Worm (Caenorhabditis elegans): ENCODE results near the gene F44D12.16.

ce11 chrIV:10009536-10009935 is 19.3 kb upstream of the F44D12.16 start, which contains the start of gene magu-4:
- TF ChIP-seq sptf-2 (GFP tag; optimal IDR thresholded peaks at IDR 0.05) = no peak
- no peak for TF ChIP-seq T26A5.8 (tag; optimal IDR thresholded peaks at IDR 0.05)
- no peak for TF ChIP-seq hmg-20 (GFP tag; IDR thresholded peaks at IDR 0.05)
- no peak for TF ChIP-seq unc-130 (GFP tag; optimal IDR thresholded peaks at IDR 0.05)
- TF ChIP-seq mcd-1 (GFP tag; IDR thresholded peaks at IDR 0.05) = no peak
- TF ChIP-seq snpc-4 (GFP tag; optimal IDR thresholded peaks at IDR 0.05) = no peak
- TF ChIP-seq snpc-4 (tag; optimal IDR thresholded peaks at IDR 0.05) = no peak
- TF ChIP-seq ets-4 (GFP tag; optimal IDR thresholded peaks at IDR 0.05) = no peak
- no peak for TF ChIP-seq B0336.3 (GFP tag; IDR thresholded peaks at IDR 0.05)
- TF ChIP-seq egl-18 (GFP tag; IDR thresholded peaks at IDR 0.05) = no peak
- TF ChIP-seq F49E8.2 (tag; optimal IDR thresholded peaks at IDR 0.05; ENCODE audit: insufficient read depth) = no peak
- no peak for TF ChIP-seq D2030.7 (GFP tag; IDR thresholded peaks at IDR 0.05)
- TF ChIP-seq ama-1 (optimal IDR thresholded peaks at IDR 0.05) = no peak
- no peak for TF ChIP-seq ama-1 (GFP tag; optimal IDR thresholded peaks at IDR 0.05)
- no peak for TF ChIP-seq hsf-1 (GFP tag; IDR thresholded peaks at IDR 0.05)
